Fruit fly (Drosophila melanogaster) whole organism, embryonic: ENCODE data around the gene CG13392.

Source experiments
- Ada2b ChIP-seq: fragments of 200-800 bp; sonication (Bioruptor generic); IDR thresholded peaks from 2 replicates; pipeline ENCODE4 v1.3.6; 2022; ENCODE audit warnings: missing biosample characterization, missing genetic modification characterization
- Aef1 ChIP-seq: fragments of 200-800 bp; sonication (Bioruptor generic); IDR thresholded peaks from 3 replicates; pipeline ENCODE4 v1.3.6; 2022; ENCODE audit warnings: missing biosample characterization, missing genetic modification characterization
- BtbVII ChIP-seq: fragments of 200-800 bp; sonication (Bioruptor generic); optimal IDR thresholded peaks from 3 replicates; lab custom pipeline; 2017; ENCODE audit warnings: missing biosample characterization, mild to moderate bottlenecking, missing genetic modification characterization
- CG10565 ChIP-seq: fragments of 200-800 bp; sonication (Bioruptor generic); optimal IDR thresholded peaks from 3 replicates; lab custom pipeline; 2016; ENCODE audit warnings: missing biosample characterization, mild to moderate bottlenecking, missing genetic modification characterization
- CG10959 ChIP-seq: fragments of 200-800 bp; sonication (Bioruptor generic); IDR thresholded peaks from 2 replicates; pipeline ENCODE4 v1.3.6; 2022; ENCODE audit warnings: missing biosample characterization, missing genetic modification characterization
- CG11247 ChIP-seq: fragments of 200-800 bp; sonication (Bioruptor generic); IDR thresholded peaks from 2 replicates; pipeline ENCODE4 v1.3.6; 2022; ENCODE audit warnings: missing biosample characterization, missing genetic modification characterization
- CG12769 ChIP-seq: fragments of 200-800 bp; sonication (Bioruptor generic); optimal IDR thresholded peaks from 2 replicates; lab custom pipeline; 2019; ENCODE audit warnings: missing biosample characterization, mild to moderate bottlenecking, missing genetic modification characterization, moderate library complexity
- CG12942 ChIP-seq: fragments of 200-800 bp; sonication (Bioruptor generic); optimal IDR thresholded peaks from 3 replicates; lab custom pipeline; 2016; ENCODE audit warnings: missing biosample characterization, missing genetic modification characterization
- CG13894 ChIP-seq: fragments of 200-800 bp; sonication (Bioruptor generic); optimal IDR thresholded peaks from 3 replicates; lab custom pipeline; 2018; ENCODE audit warnings: missing biosample characterization, mild to moderate bottlenecking, missing genetic modification characterization, moderate library complexity
- CG14710 ChIP-seq: fragments of 200-800 bp; sonication (Bioruptor generic); optimal IDR thresholded peaks from 3 replicates; lab custom pipeline; 2019; ENCODE audit warnings: missing biosample characterization, mild to moderate bottlenecking, missing genetic modification characterization, moderate library complexity
- CG15479 ChIP-seq: fragments of 200-800 bp; sonication (Bioruptor generic); optimal IDR thresholded peaks from 3 replicates; lab custom pipeline; 2019; ENCODE audit warnings: missing biosample characterization, mild to moderate bottlenecking, missing genetic modification characterization, moderate library complexity
- CG1647 ChIP-seq: fragments of 200-800 bp; sonication (Bioruptor generic); optimal IDR thresholded peaks from 3 replicates; lab custom pipeline; 2016; ENCODE audit warnings: missing biosample characterization, missing genetic modification characterization
- CG16779 ChIP-seq: fragments of 200-800 bp; sonication (Bioruptor generic); IDR thresholded peaks from 2 replicates; pipeline ENCODE4 v1.3.6; 2022; ENCODE audit warnings: missing biosample characterization, missing genetic modification characterization
- CG17186 ChIP-seq: fragments of 200-800 bp; sonication (Bioruptor generic); optimal IDR thresholded peaks from 3 replicates; lab custom pipeline; 2017; ENCODE audit warnings: missing biosample characterization, missing genetic modification reagents, missing genetic modification characterization
- CG2202 ChIP-seq: fragments of 200-800 bp; sonication (Bioruptor generic); optimal IDR thresholded peaks from 2 replicates; lab custom pipeline; 2018; ENCODE audit warnings: missing biosample characterization, mild to moderate bottlenecking, missing genetic modification characterization
- CG30431 ChIP-seq: fragments of 200-800 bp; sonication (Bioruptor generic); optimal IDR thresholded peaks from 2 replicates; lab custom pipeline; 2017; ENCODE audit warnings: missing biosample characterization, missing genetic modification characterization
- CG33557 ChIP-seq: fragments of 200-800 bp; sonication (Bioruptor generic); optimal IDR thresholded peaks from 2 replicates; lab custom pipeline; 2019; ENCODE audit warnings: missing biosample characterization, mild to moderate bottlenecking, missing genetic modification characterization, moderate library complexity
- CG4328 ChIP-seq: fragments of 200-800 bp; sonication (Bioruptor generic); optimal IDR thresholded peaks from 3 replicates; lab custom pipeline; 2017; ENCODE audit warnings: missing biosample characterization, missing genetic modification reagents, missing genetic modification characterization
- CG4424 ChIP-seq: fragments of 200-800 bp; sonication (Bioruptor generic); optimal IDR thresholded peaks from 3 replicates; lab custom pipeline; 2016; ENCODE audit warnings: missing biosample characterization, missing genetic modification characterization
- CG4820 ChIP-seq: fragments of 200-800 bp; sonication (Bioruptor generic); optimal IDR thresholded peaks from 3 replicates; lab custom pipeline; 2016; ENCODE audit warnings: missing biosample characterization, missing genetic modification characterization
- CG5953 ChIP-seq: fragments of 200-800 bp; sonication (Bioruptor generic); IDR thresholded peaks from 2 replicates; pipeline ENCODE4 v1.3.6; 2022; ENCODE audit warnings: missing biosample characterization, missing genetic modification characterization
- D ChIP-seq, 2 experiments: fragments of 200-800 bp in 1 of 2; fragments of >200 bp in 1 of 2; sonication (Bioruptor generic) in 1 of 2; optimal IDR thresholded peaks; 2 replicates in 1 of 2; 3 replicates in 1 of 2; lab custom pipeline; 2017; ENCODE audit warnings: mild to moderate bottlenecking in 1 of 2, missing biosample characterization in 1 of 2, missing genetic modification characterization in 1 of 2, missing genetic modification reagents in 1 of 2
- Dip3 ChIP-seq: fragments of 200-800 bp; sonication (Bioruptor generic); optimal IDR thresholded peaks from 3 replicates; lab custom pipeline; 2016; ENCODE audit warnings: missing biosample characterization, missing genetic modification characterization
- Drgx ChIP-seq: fragments of 200-800 bp; sonication (Bioruptor generic); IDR thresholded peaks from 2 replicates; pipeline ENCODE4 v1.3.6; 2022; ENCODE audit warnings: missing biosample characterization, missing genetic modification characterization
- H15 ChIP-seq: fragments of 200-800 bp; sonication (Bioruptor generic); IDR thresholded peaks from 3 replicates; pipeline ENCODE4 v1.3.6; 2022; ENCODE audit warnings: missing biosample characterization, missing genetic modification characterization
- Hsf ChIP-seq: fragments of 200-800 bp; sonication (Bioruptor generic); optimal IDR thresholded peaks from 3 replicates; lab custom pipeline; 2016; ENCODE audit warnings: missing biosample characterization, missing genetic modification characterization
- Lim3 ChIP-seq: fragments of 200-800 bp; sonication (Bioruptor generic); IDR thresholded peaks from 2 replicates; pipeline ENCODE4 v1.3.6; 2022; ENCODE audit warnings: missing biosample characterization, missing genetic modification characterization
- NfI ChIP-seq: fragments of 200-800 bp; sonication (Bioruptor generic); optimal IDR thresholded peaks from 3 replicates; lab custom pipeline; 2018; ENCODE audit warnings: missing biosample characterization, mild to moderate bottlenecking, missing genetic modification characterization, moderate library complexity
- TFAM ChIP-seq: fragments of 200-800 bp; sonication (Bioruptor generic); optimal IDR thresholded peaks from 2 replicates; lab custom pipeline; 2017; ENCODE audit warnings: missing biosample characterization, missing genetic modification characterization, inconsistent platforms
- Trl ChIP-seq, 3 experiments: fragments of >200 bp in 2 of 3; fragments of 200-800 bp in 1 of 3; sonication (Bioruptor generic) in 1 of 3; optimal IDR thresholded peaks; 2 replicates in 1 of 3; 3 replicates in 2 of 3; lab custom pipeline; 2016 to 2017; ENCODE audit warnings: missing biosample characterization in 1 of 3, missing genetic modification characterization in 1 of 3
- Xrp1 ChIP-seq: fragments of 200-800 bp; sonication (Bioruptor generic); IDR thresholded peaks from 2 replicates; pipeline ENCODE4 v1.3.6; 2022; ENCODE audit warnings: missing biosample characterization, missing genetic modification characterization
- ase ChIP-seq: fragments of 200-800 bp; sonication (Bioruptor generic); IDR thresholded peaks from 3 replicates; pipeline ENCODE4 v1.3.6; 2022; ENCODE audit warnings: missing biosample characterization, missing genetic modification characterization
- da ChIP-seq: fragments of 200-800 bp; sonication (Bioruptor generic); optimal IDR thresholded peaks from 2 replicates; lab custom pipeline; 2016; ENCODE audit warnings: missing biosample characterization, missing genetic modification characterization
- disco-r ChIP-seq: fragments of 200-800 bp; sonication (Bioruptor generic); optimal IDR thresholded peaks from 2 replicates; lab custom pipeline; 2016; ENCODE audit warnings: missing biosample characterization, missing genetic modification characterization
- gfzf ChIP-seq: fragments of 200-800 bp; sonication (Bioruptor generic); optimal IDR thresholded peaks from 2 replicates; lab custom pipeline; 2016; ENCODE audit warnings: missing biosample characterization, mild to moderate bottlenecking, missing genetic modification characterization, moderate library complexity
- gt ChIP-seq: fragments of 200-800 bp; sonication (Bioruptor generic); IDR thresholded peaks from 2 replicates; pipeline ENCODE4 v1.3.6; 2022; ENCODE audit warnings: missing biosample characterization, missing genetic modification characterization
- hb ChIP-seq: fragments of 200-800 bp; sonication (Bioruptor generic); IDR thresholded peaks from 3 replicates; pipeline ENCODE4 v1.3.6; 2022; ENCODE audit warnings: missing biosample characterization, missing genetic modification characterization; ENCODE audit not compliant: partially characterized antibody
- ind ChIP-seq: fragments of 200-800 bp; sonication (Bioruptor generic); optimal IDR thresholded peaks from 3 replicates; lab custom pipeline; 2016; ENCODE audit warnings: missing biosample characterization, missing genetic modification characterization
- jing ChIP-seq: fragments of 200-800 bp; sonication (Bioruptor generic); optimal IDR thresholded peaks from 2 replicates; lab custom pipeline; 2018; ENCODE audit warnings: missing biosample characterization, mild to moderate bottlenecking, missing genetic modification characterization
- ken ChIP-seq: fragments of 200-800 bp; sonication (Bioruptor generic); IDR thresholded peaks from 3 replicates; pipeline ENCODE4 v1.3.6; 2022; ENCODE audit warnings: missing biosample characterization, missing genetic modification characterization
- nmo ChIP-seq: fragments of 200-800 bp; sonication (Bioruptor generic); optimal IDR thresholded peaks from 2 replicates; lab custom pipeline; 2018; ENCODE audit warnings: missing biosample characterization, mild to moderate bottlenecking, missing genetic modification characterization, moderate library complexity
- phol ChIP-seq: fragments of 200-800 bp; sonication (Bioruptor generic); optimal IDR thresholded peaks from 3 replicates; lab custom pipeline; 2018; ENCODE audit warnings: missing biosample characterization, mild to moderate bottlenecking, missing genetic modification characterization, moderate library complexity
- salm ChIP-seq: fragments of 200-800 bp; sonication (Bioruptor generic); optimal IDR thresholded peaks from 2 replicates; lab custom pipeline; 2018; ENCODE audit warnings: missing biosample characterization, mild to moderate bottlenecking, missing genetic modification characterization
- seq ChIP-seq: fragments of 200-800 bp; sonication (Bioruptor generic); IDR thresholded peaks from 2 replicates; pipeline ENCODE4 v1.3.6; 2022; ENCODE audit warnings: missing biosample characterization, missing genetic modification characterization
- shn ChIP-seq: fragments of 200-800 bp; sonication (Bioruptor generic); optimal IDR thresholded peaks from 3 replicates; lab custom pipeline; 2016; ENCODE audit warnings: missing biosample characterization, missing genetic modification characterization
- so ChIP-seq: fragments of 200-800 bp; sonication (Bioruptor generic); IDR thresholded peaks from 3 replicates; pipeline ENCODE4 v1.3.6; 2022; ENCODE audit warnings: missing biosample characterization, missing genetic modification characterization
- trem ChIP-seq: fragments of 200-800 bp; optimal IDR thresholded peaks from 3 replicates; lab custom pipeline; 2019; ENCODE audit warnings: missing biosample characterization, mild to moderate bottlenecking, missing genetic modification characterization, moderate library complexity
- trh ChIP-seq: fragments of 200-800 bp; sonication (Bioruptor generic); optimal IDR thresholded peaks from 2 replicates; lab custom pipeline; 2016; ENCODE audit warnings: missing biosample characterization, missing genetic modification characterization
- vfl ChIP-seq: fragments of 200-800 bp; sonication (Bioruptor generic); optimal IDR thresholded peaks from 2 replicates; lab custom pipeline; 2016; ENCODE audit warnings: missing biosample characterization, missing genetic modification characterization
- wek ChIP-seq: fragments of 200-800 bp; sonication (Bioruptor generic); optimal IDR thresholded peaks from 3 replicates; lab custom pipeline; 2018; ENCODE audit warnings: missing biosample characterization, mild to moderate bottlenecking, missing genetic modification characterization, moderate library complexity
- zfh1 ChIP-seq: fragments of 200-800 bp; sonication (Bioruptor generic); IDR thresholded peaks from 3 replicates; pipeline ENCODE4 v1.3.6; 2022; ENCODE audit warnings: missing biosample characterization, missing genetic modification characterization

The CG13392 gene

DNA sequence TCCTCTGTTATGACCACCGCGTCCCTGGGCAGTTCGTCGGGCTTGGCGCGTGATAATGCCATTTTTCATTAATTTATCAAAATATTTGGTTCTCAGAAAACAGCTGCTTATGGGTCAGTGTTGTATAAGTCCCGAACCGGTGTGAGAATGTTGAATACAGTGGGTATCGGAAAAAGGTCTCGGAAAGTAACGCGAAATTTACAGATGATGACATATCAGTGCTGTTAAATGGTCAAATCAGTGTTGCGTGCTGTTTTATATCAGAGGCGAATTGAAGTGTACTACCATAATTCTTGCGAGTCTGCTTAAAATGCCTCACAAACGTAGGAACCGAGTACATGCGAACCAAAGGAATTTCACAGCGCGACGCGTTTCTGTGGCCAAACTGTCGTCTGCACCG, at the start of gene CG13392, which contains the start of gene Rcd4 (continued):
- peak; percentile 79 for TF ChIP-seq Dip3 (GFP tag; lab: Kevin White, UChicago)
- no peak for TF ChIP-seq D (optimal IDR thresholded peaks at IDR 0.05; lab: Kevin White, UChicago)
- no peak for TF ChIP-seq D (GFP tag; optimal IDR thresholded peaks at IDR 0.05; lab: Kevin White, UChicago)
- TF ChIP-seq nmo (GFP tag; lab: Kevin White, UChicago): peak; percentile 51
- TF ChIP-seq salm (tag; lab: Kevin White, UChicago): no peak
- TF ChIP-seq Hsf (GFP tag; lab: Kevin White, UChicago): peak; percentile 65
- TF ChIP-seq hb (GFP tag; lab: Robert Waterston, UW): peak; percentile 31; the same call in 1 of the 3 replicates
- TF ChIP-seq shn (GFP tag; lab: Kevin White, UChicago): peak; percentile 71
- no peak for TF ChIP-seq wek (GFP tag; lab: Kevin White, UChicago)
- no peak for TF ChIP-seq trh (GFP tag; lab: Kevin White, UChicago)
- peak; percentile 5 for TF ChIP-seq CG33557 (GFP tag; lab: Kevin White, UChicago)
- TF ChIP-seq seq (GFP tag; lab: Robert Waterston, UW): no peak
- no peak for TF ChIP-seq CG15479
- TF ChIP-seq vfl (GFP tag; lab: Kevin White, UChicago): peak; percentile 68
- peak; percentile 36; the same call in 2 of the 3 replicates for TF ChIP-seq Aef1 (GFP tag; lab: Robert Waterston, UW)
- TF ChIP-seq CG1647 (GFP tag; lab: Kevin White, UChicago): peak; percentile 76
- TF ChIP-seq CG2202 (tag; lab: Kevin White, UChicago): peak; percentile 18
- peak; percentile 12 for TF ChIP-seq disco-r (GFP tag; lab: Kevin White, UChicago)
- no peak for TF ChIP-seq TFAM
- no peak for TF ChIP-seq gt (GFP tag; lab: Robert Waterston, UW)
- peak; percentile 80 for TF ChIP-seq CG13894 (tag; lab: Kevin White, UChicago)
- TF ChIP-seq CG17186: peak; percentile 60
- no peak for TF ChIP-seq ase (GFP tag; lab: Robert Waterston, UW)
- peak; percentile 75; the same call in 2 of the 3 replicates for TF ChIP-seq zfh1 (GFP tag; lab: Robert Waterston, UW)
- no peak for TF ChIP-seq jing (GFP tag; lab: Kevin White, UChicago)
- TF ChIP-seq ken (GFP tag; lab: Robert Waterston, UW): peak; percentile 71
- no peak for TF ChIP-seq CG10565 (GFP tag; lab: Kevin White, UChicago)
- TF ChIP-seq BtbVII (GFP tag; lab: Kevin White, UChicago): no peak
- peak; percentile 35 for TF ChIP-seq CG4328
- TF ChIP-seq CG10959 (GFP tag; lab: Robert Waterston, UW): no peak; the same call in 1 of the 2 replicates
- no peak for TF ChIP-seq Trl (optimal IDR thresholded peaks at IDR 0.05; lab: Kevin White, UChicago)
- TF ChIP-seq Trl (GFP tag; optimal IDR thresholded peaks at IDR 0.05; lab: Kevin White, UChicago): peak; percentile 75
- TF ChIP-seq da (GFP tag; lab: Kevin White, UChicago): peak; percentile 23
- peak; percentile 66 for TF ChIP-seq CG14710 (tag; lab: Kevin White, UChicago)
- TF ChIP-seq Lim3 (GFP tag; lab: Robert Waterston, UW): no peak
- TF ChIP-seq H15 (GFP tag; lab: Robert Waterston, UW): peak; percentile 56; the same call in 1 of the 3 replicates
- TF ChIP-seq CG12942: peak; percentile 71
- TF ChIP-seq ind (GFP tag; lab: Kevin White, UChicago): peak; percentile 68
- TF ChIP-seq CG30431: no peak
- TF ChIP-seq CG11247: peak; percentile 69
- TF ChIP-seq CG16779: peak; percentile 84
- TF ChIP-seq gfzf (GFP tag; lab: Kevin White, UChicago): peak; percentile 44
- TF ChIP-seq CG5953: no peak
- peak; percentile 38 for TF ChIP-seq Ada2b (GFP tag; lab: Robert Waterston, UW)
- TF ChIP-seq trem (tag; lab: Kevin White, UChicago): peak; percentile 65
- peak; percentile 72 for TF ChIP-seq CG12769
- TF ChIP-seq so: no peak
- peak; percentile 71 for TF ChIP-seq Xrp1
- peak; percentile 7 for TF ChIP-seq phol (tag; lab: Kevin White, UChicago)
- TF ChIP-seq NfI (GFP tag; lab: Kevin White, UChicago): peak; percentile 72
- peak; percentile 46 for TF ChIP-seq CG4820 (GFP tag; lab: Kevin White, UChicago)
- TF ChIP-seq CG4424 (GFP tag; lab: Kevin White, UChicago): peak; percentile 91
- peak; percentile 45; the same call in 1 of the 2 replicates for TF ChIP-seq Drgx
